Worm (Caenorhabditis elegans) whole organism, L4/young adult: ENCODE measurements around the gene F44E2.10.

Experiments used
- dao-5 ChIP-seq: sonication (generic microtip); optimal IDR thresholded peaks from 2 replicates; lab custom pipeline; 2016; ENCODE audit warnings: missing genotype, missing genetic modification characterization, moderate library complexity, missing compliant biosample characterization
- him-1 ChIP-seq: sonication (generic microtip); optimal IDR thresholded peaks from 2 replicates; lab custom pipeline; 2016; ENCODE audit warnings: missing genotype, missing genetic modification reagents, missing genetic modification characterization, missing compliant biosample characterization

ce11 chrIII:8815699-8816098 is 15.2 kb downstream of the F44E2.10 start:
- no peak for TF ChIP-seq dao-5
- no peak for TF ChIP-seq him-1 (tag; lab: Kevin White, UChicago)
